Worm (Caenorhabditis elegans) whole organism, late embryonic: Measurements from ENCODE around the gene srx-82.

Source experiments
- C08G9.2 ChIP-seq: sonication (generic microtip); optimal IDR thresholded peaks from 2 replicates; lab custom pipeline; 2016; ENCODE audit warnings: mild to moderate bottlenecking, missing genetic modification characterization, moderate library complexity, missing compliant biosample characterization
- Y22D7AL.16 ChIP-seq: sonication (generic microtip); optimal IDR thresholded peaks from 2 replicates; lab custom pipeline; 2016; ENCODE audit warnings: missing genetic modification characterization, missing compliant biosample characterization
- ceh-31 ChIP-seq: sonication (generic microtip); optimal IDR thresholded peaks from 2 replicates; lab custom pipeline; 2016; ENCODE audit warnings: missing genetic modification characterization, missing compliant biosample characterization
- mec-3 ChIP-seq: sonication (generic microtip); optimal IDR thresholded peaks from 2 replicates; lab custom pipeline; 2016; ENCODE audit warnings: borderline replicate concordance, missing genetic modification characterization, missing compliant biosample characterization
- nfya-1 ChIP-seq: sonication (generic microtip); optimal IDR thresholded peaks from 2 replicates; lab custom pipeline; 2017; ENCODE audit warnings: missing genetic modification characterization, mild to moderate bottlenecking, missing compliant biosample characterization, antibody characterized with exemption, moderate library complexity
- pha-4 ChIP-seq: fragments of 150-350 bp; optimal IDR thresholded peaks from 2 replicates; lab custom pipeline; 2018; ENCODE audit warnings: missing biosample characterization, missing genetic modification reagents, missing genetic modification characterization
- pqm-1 ChIP-seq: sonication (generic microtip); optimal IDR thresholded peaks from 2 replicates; lab custom pipeline; 2016; ENCODE audit warnings: missing genetic modification characterization, missing compliant biosample characterization
- pros-1 ChIP-seq: fragments of 150-350 bp; optimal IDR thresholded peaks from 2 replicates; lab custom pipeline; 2014; ENCODE audit warnings: missing biosample characterization, missing genetic modification reagents, missing genetic modification characterization
- unc-55 ChIP-seq: sonication (generic microtip); optimal IDR thresholded peaks from 2 replicates; lab custom pipeline; 2017; ENCODE audit warnings: missing biosample characterization, missing genetic modification reagents, missing genetic modification characterization

- TF ChIP-seq mec-3 (tag; lab: Kevin White, UChicago): no peak
- no peak for TF ChIP-seq ceh-31 (tag; lab: Kevin White, UChicago)
- no peak for TF ChIP-seq pha-4 (tag; lab: Kevin White, UChicago)
- no peak for TF ChIP-seq unc-55 (GFP tag; lab: Kevin White, UChicago)
- no peak for TF ChIP-seq Y22D7AL.16 (tag; lab: Kevin White, UChicago)
- no peak for TF ChIP-seq pqm-1
- no peak for TF ChIP-seq pros-1 (tag; lab: Kevin White, UChicago)
- TF ChIP-seq nfya-1 (tag; lab: Kevin White, UChicago): no peak
- no peak for TF ChIP-seq C08G9.2
Observed at ce11 chrV:11554260-11554659, 35.3 kb upstream of the srx-82 start, which contains the start of gene duo-1.
